Worm (Caenorhabditis elegans) whole organism, young adult: ENCODE data around the gene T28D6.7.

ENCODE experiments used
- ceh-91 ChIP-seq: fragments of 200-800 bp; sonication (Bioruptor generic); IDR thresholded peaks from 2 replicates; pipeline ENCODE4 v1.3.6; 2022; ENCODE audit warnings: missing genetic modification reagents, missing genetic modification characterization, missing compliant biosample characterization
- dox-1 ChIP-seq: fragments of 200-800 bp; sonication (Bioruptor generic); IDR thresholded peaks from 2 replicates; pipeline ENCODE4 v1.3.6; 2022; ENCODE audit warnings: missing genetic modification reagents, missing genetic modification characterization, missing compliant biosample characterization
- nhr-90 ChIP-seq: sonication (generic microtip); optimal IDR thresholded peaks from 2 replicates; lab custom pipeline; 2016; ENCODE audit warnings: missing genotype, mild to moderate bottlenecking, missing genetic modification characterization, missing compliant biosample characterization
- unc-130 ChIP-seq: sonication (generic microtip); optimal IDR thresholded peaks from 2 replicates; lab custom pipeline; 2016; ENCODE audit warnings: missing genetic modification reagents, missing genetic modification characterization, missing compliant biosample characterization

DNA sequence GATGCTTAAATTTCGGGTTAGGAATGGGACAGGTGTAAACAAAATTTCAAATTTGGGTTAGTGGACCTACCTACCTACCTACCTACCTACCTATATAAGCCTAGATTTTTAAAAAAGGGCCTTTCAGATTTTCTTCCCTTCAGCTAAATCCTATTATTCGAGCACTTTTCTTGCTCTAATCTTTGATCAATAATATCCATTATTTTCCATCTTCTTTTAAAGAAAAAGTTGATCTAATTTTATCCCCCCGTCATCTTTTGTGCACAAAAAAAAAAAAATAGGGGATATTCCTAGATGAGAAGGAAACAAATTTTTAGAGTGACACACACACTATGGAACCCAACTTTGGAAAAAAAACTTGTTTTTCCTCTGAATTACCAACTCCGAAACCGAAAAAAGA, 44.5 kb upstream of the T28D6.7 start:
- TF ChIP-seq ceh-91 (GFP tag; lab: Robert Waterston, UW), result no peak
- no peak for TF ChIP-seq nhr-90 (tag; lab: Kevin White, UChicago)
- TF ChIP-seq unc-130 (GFP tag; lab: Kevin White, UChicago), result no peak
- no peak for TF ChIP-seq dox-1
